Fruit fly (Drosophila melanogaster) whole organism, embryonic: Measurements from ENCODE around the gene Or85a.

Experiments used
- Bgb ChIP-seq: fragments of 200-800 bp; sonication (Bioruptor generic); IDR thresholded peaks from 2 replicates; pipeline ENCODE4 v1.3.6; 2022; ENCODE audit warnings: missing biosample characterization, missing genetic modification characterization; ENCODE audit not compliant: partially characterized antibody
- CG10274 ChIP-seq: fragments of 200-800 bp; sonication (Bioruptor generic); optimal IDR thresholded peaks from 3 replicates; lab custom pipeline; 2017; ENCODE audit warnings: missing biosample characterization, mild to moderate bottlenecking, missing genetic modification characterization
- CG10366 ChIP-seq: fragments of 200-800 bp; sonication (Bioruptor generic); IDR thresholded peaks from 2 replicates; pipeline ENCODE4 v1.3.6; 2022; ENCODE audit warnings: missing biosample characterization, missing genetic modification characterization
- CG10654 ChIP-seq: fragments of 200-800 bp; sonication (Bioruptor generic); optimal IDR thresholded peaks from 2 replicates; lab custom pipeline; 2016; ENCODE audit warnings: missing biosample characterization, missing genetic modification characterization
- CG11093 ChIP-seq: fragments of 200-800 bp; sonication (Bioruptor generic); IDR thresholded peaks from 3 replicates; pipeline ENCODE4 v1.3.6; 2022; ENCODE audit warnings: missing biosample characterization, missing genetic modification characterization
- CG12071 ChIP-seq: fragments of 200-800 bp; sonication (Bioruptor generic); optimal IDR thresholded peaks from 3 replicates; lab custom pipeline; 2018; ENCODE audit warnings: missing biosample characterization, mild to moderate bottlenecking, missing genetic modification characterization
- CG12769 ChIP-seq: fragments of 200-800 bp; sonication (Bioruptor generic); optimal IDR thresholded peaks from 2 replicates; lab custom pipeline; 2019; ENCODE audit warnings: missing biosample characterization, mild to moderate bottlenecking, missing genetic modification characterization, moderate library complexity
- CG13123 ChIP-seq: fragments of 200-800 bp; sonication (Bioruptor generic); optimal IDR thresholded peaks from 2 replicates; lab custom pipeline; 2016; ENCODE audit warnings: missing biosample characterization, missing genetic modification characterization
- CG17359 ChIP-seq: fragments of 200-800 bp; sonication (Bioruptor generic); optimal IDR thresholded peaks from 3 replicates; lab custom pipeline; 2018; ENCODE audit warnings: missing biosample characterization, mild to moderate bottlenecking, missing genetic modification characterization, moderate library complexity
- CG2712 ChIP-seq: fragments of 200-800 bp; optimal IDR thresholded peaks from 3 replicates; lab custom pipeline; 2019; ENCODE audit warnings: missing biosample characterization, mild to moderate bottlenecking, missing genetic modification characterization, moderate library complexity
- CG3065 ChIP-seq: fragments of 200-800 bp; sonication (Bioruptor generic); optimal IDR thresholded peaks from 2 replicates; lab custom pipeline; 2016; ENCODE audit warnings: missing biosample characterization, missing genetic modification characterization
- CG4404 ChIP-seq: fragments of 200-800 bp; sonication (Bioruptor generic); IDR thresholded peaks from 2 replicates; pipeline ENCODE4 v1.3.6; 2022; ENCODE audit warnings: missing biosample characterization, missing genetic modification characterization
- CG4424 ChIP-seq: fragments of 200-800 bp; sonication (Bioruptor generic); optimal IDR thresholded peaks from 3 replicates; lab custom pipeline; 2016; ENCODE audit warnings: missing biosample characterization, missing genetic modification characterization
- CG5245 ChIP-seq: fragments of 200-800 bp; sonication (Bioruptor generic); optimal IDR thresholded peaks from 3 replicates; lab custom pipeline; 2016; ENCODE audit warnings: missing biosample characterization, missing genetic modification characterization
- CG8281 ChIP-seq: fragments of 200-800 bp; sonication (Bioruptor generic); optimal IDR thresholded peaks from 2 replicates; lab custom pipeline; 2018; ENCODE audit warnings: missing biosample characterization, mild to moderate bottlenecking, missing genetic modification characterization, moderate library complexity
- CG9727 ChIP-seq: fragments of 200-800 bp; sonication (Bioruptor generic); optimal IDR thresholded peaks from 3 replicates; lab custom pipeline; 2017; ENCODE audit warnings: missing biosample characterization, mild to moderate bottlenecking, missing genetic modification characterization
- CG9817 ChIP-seq: fragments of 200-800 bp; sonication (Bioruptor generic); optimal IDR thresholded peaks from 2 replicates; lab custom pipeline; 2018; ENCODE audit warnings: missing biosample characterization, mild to moderate bottlenecking, missing genetic modification characterization, moderate library complexity
- CkIIα-i1 ChIP-seq: fragments of 200-800 bp; sonication (Bioruptor generic); IDR thresholded peaks from 2 replicates; pipeline ENCODE4 v1.3.6; 2022; ENCODE audit warnings: missing biosample characterization, missing genetic modification characterization
- CoRest ChIP-seq: fragments of 200-800 bp; sonication (Bioruptor generic); optimal IDR thresholded peaks from 3 replicates; lab custom pipeline; 2018; ENCODE audit warnings: missing biosample characterization, mild to moderate bottlenecking, missing genetic modification characterization, moderate library complexity
- Dad ChIP-seq: fragments of 200-800 bp; sonication (Bioruptor generic); optimal IDR thresholded peaks from 3 replicates; lab custom pipeline; 2016; ENCODE audit warnings: missing biosample characterization, missing genetic modification characterization
- E2f2 ChIP-seq: fragments of 200-800 bp; sonication (Bioruptor generic); IDR thresholded peaks from 2 replicates; pipeline ENCODE4 v1.3.6; 2022; ENCODE audit warnings: missing biosample characterization, missing genetic modification characterization
- Elba2 ChIP-seq: fragments of 200-800 bp; sonication (Bioruptor generic); optimal IDR thresholded peaks from 3 replicates; lab custom pipeline; 2016; ENCODE audit warnings: missing biosample characterization, missing genetic modification characterization
- HLH3B ChIP-seq: fragments of 200-800 bp; sonication (Bioruptor generic); IDR thresholded peaks from 2 replicates; pipeline ENCODE4 v1.3.6; 2022; ENCODE audit warnings: missing biosample characterization, missing genetic modification characterization
- HLH54F ChIP-seq: fragments of 200-800 bp; sonication (Bioruptor generic); optimal IDR thresholded peaks from 3 replicates; lab custom pipeline; 2016; ENCODE audit warnings: missing biosample characterization, missing genetic modification characterization
- Med ChIP-seq: fragments of 200-800 bp; sonication (Bioruptor generic); peaks from one replicate; lab custom pipeline; 2016; ENCODE audit warnings: missing biosample characterization, missing genetic modification characterization, mild to moderate bottlenecking, inconsistent platforms, moderate library complexity
- NFAT ChIP-seq: fragments of 200-800 bp; sonication (Bioruptor generic); IDR thresholded peaks from 2 replicates; pipeline ENCODE4 v1.3.6; 2022; ENCODE audit warnings: missing biosample characterization, missing genetic modification characterization
- Poxn ChIP-seq: fragments of 200-800 bp; sonication (Bioruptor generic); IDR thresholded peaks from 2 replicates; pipeline ENCODE4 v1.3.6; 2022; ENCODE audit warnings: missing biosample characterization, missing genetic modification characterization
- Six4 ChIP-seq: fragments of 200-800 bp; sonication (Bioruptor generic); optimal IDR thresholded peaks from 2 replicates; lab custom pipeline; 2016; ENCODE audit warnings: missing biosample characterization, missing genetic modification characterization
- Stat92E ChIP-seq, 3 experiments: fragments of >200 bp in 2 of 3; fragments of 200-800 bp in 1 of 3; sonication (Bioruptor generic) in 1 of 3; optimal IDR thresholded peaks; 2 replicates each; lab custom pipeline; 2017 to 2019; ENCODE audit warnings: missing biosample characterization in 3 of 3, missing genetic modification characterization in 3 of 3, mild to moderate bottlenecking in 1 of 3, moderate library complexity in 1 of 3
- Xrp1 ChIP-seq: fragments of 200-800 bp; sonication (Bioruptor generic); IDR thresholded peaks from 2 replicates; pipeline ENCODE4 v1.3.6; 2022; ENCODE audit warnings: missing biosample characterization, missing genetic modification characterization
- aop ChIP-seq: fragments of 200-800 bp; sonication (Bioruptor generic); IDR thresholded peaks from 2 replicates; pipeline ENCODE4 v1.3.6; 2022; ENCODE audit warnings: missing biosample characterization, missing genetic modification characterization
- ash1 ChIP-seq: fragments of 200-800 bp; sonication (Bioruptor generic); optimal IDR thresholded peaks from 2 replicates; lab custom pipeline; 2018; ENCODE audit warnings: missing biosample characterization, mild to moderate bottlenecking, missing genetic modification characterization
- az2 ChIP-seq: fragments of 200-800 bp; sonication (Bioruptor generic); optimal IDR thresholded peaks from 3 replicates; lab custom pipeline; 2016; ENCODE audit warnings: missing biosample characterization, missing genetic modification characterization
- cas ChIP-seq: fragments of 200-800 bp; sonication (Bioruptor generic); IDR thresholded peaks from 2 replicates; pipeline ENCODE4 v1.3.6; 2022; ENCODE audit warnings: missing biosample characterization, missing genetic modification characterization
- crol ChIP-seq: fragments of 200-800 bp; sonication (Bioruptor generic); IDR thresholded peaks from 2 replicates; pipeline ENCODE4 v1.3.6; 2022; ENCODE audit warnings: missing biosample characterization, missing genetic modification characterization
- cwo ChIP-seq: fragments of 200-800 bp; sonication (Bioruptor generic); optimal IDR thresholded peaks from 3 replicates; lab custom pipeline; 2017; ENCODE audit warnings: missing biosample characterization, missing genetic modification characterization, mild to moderate bottlenecking, moderate library complexity, missing genetic modification reagents
- dimm ChIP-seq: fragments of 200-800 bp; sonication (Bioruptor generic); IDR thresholded peaks from 2 replicates; pipeline ENCODE4 v1.3.6; 2022; ENCODE audit warnings: missing biosample characterization, missing genetic modification characterization
- dm ChIP-seq: fragments of 200-800 bp; sonication (Bioruptor generic); optimal IDR thresholded peaks from 3 replicates; lab custom pipeline; 2016; ENCODE audit warnings: missing biosample characterization, missing genetic modification characterization
- fd102C ChIP-seq: fragments of 200-800 bp; sonication (Bioruptor generic); optimal IDR thresholded peaks from 2 replicates; lab custom pipeline; 2018; ENCODE audit warnings: missing biosample characterization, mild to moderate bottlenecking, missing genetic modification characterization, moderate library complexity
- gro ChIP-seq: fragments of 200-800 bp; sonication (Bioruptor generic); optimal IDR thresholded peaks from 2 replicates; lab custom pipeline; 2016; ENCODE audit warnings: missing biosample characterization, missing genetic modification characterization
- hkb ChIP-seq, 2 experiments: fragments of 200-800 bp in 1 of 2; fragments of >200 bp in 1 of 2; sonication (Bioruptor generic) in 1 of 2; IDR thresholded peaks in 1 of 2; optimal IDR thresholded peaks in 1 of 2; 2 replicates each; pipeline versions ENCODE4 v1.3.6 to Lab custom; 2017 to 2022; ENCODE audit warnings: missing biosample characterization in 1 of 2, missing genetic modification characterization in 1 of 2
- jing ChIP-seq: fragments of 200-800 bp; sonication (Bioruptor generic); optimal IDR thresholded peaks from 2 replicates; lab custom pipeline; 2018; ENCODE audit warnings: missing biosample characterization, mild to moderate bottlenecking, missing genetic modification characterization
- lab ChIP-seq: fragments of 200-800 bp; sonication (Bioruptor generic); optimal IDR thresholded peaks from 3 replicates; lab custom pipeline; 2017; ENCODE audit warnings: missing biosample characterization, missing genetic modification characterization, mild to moderate bottlenecking, moderate library complexity, missing genetic modification reagents
- lbe ChIP-seq: fragments of 200-800 bp; sonication (Bioruptor generic); optimal IDR thresholded peaks from 2 replicates; lab custom pipeline; 2016; ENCODE audit warnings: missing biosample characterization, mild to moderate bottlenecking, missing genetic modification characterization
- lilli ChIP-seq: fragments of 200-800 bp; sonication (Bioruptor generic); optimal IDR thresholded peaks from 3 replicates; lab custom pipeline; 2016; ENCODE audit warnings: missing biosample characterization, missing genetic modification characterization
- maf-S ChIP-seq: fragments of 200-800 bp; sonication (Bioruptor generic); optimal IDR thresholded peaks from 2 replicates; lab custom pipeline; 2016; ENCODE audit warnings: missing biosample characterization, missing genetic modification characterization
- pfk ChIP-seq: fragments of 200-800 bp; sonication (Bioruptor generic); optimal IDR thresholded peaks from 2 replicates; lab custom pipeline; 2018; ENCODE audit warnings: missing biosample characterization, mild to moderate bottlenecking, missing genetic modification characterization, moderate library complexity
- schlank ChIP-seq: fragments of 200-800 bp; sonication (Bioruptor generic); optimal IDR thresholded peaks from 2 replicates; lab custom pipeline; 2018; ENCODE audit warnings: missing biosample characterization, mild to moderate bottlenecking, missing genetic modification characterization
- vfl ChIP-seq: fragments of 200-800 bp; sonication (Bioruptor generic); optimal IDR thresholded peaks from 2 replicates; lab custom pipeline; 2016; ENCODE audit warnings: missing biosample characterization, missing genetic modification characterization
- wek ChIP-seq: fragments of 200-800 bp; sonication (Bioruptor generic); optimal IDR thresholded peaks from 3 replicates; lab custom pipeline; 2018; ENCODE audit warnings: missing biosample characterization, mild to moderate bottlenecking, missing genetic modification characterization, moderate library complexity

The Or85a gene

dm6 chr3R:8354458-8354857 lies 32.9 kb downstream of the Or85a start (continued):
- peak; percentile 76 for TF ChIP-seq CG17359 (tag; lab: Kevin White, UChicago)
- TF ChIP-seq lilli (GFP tag; lab: Kevin White, UChicago) = peak; percentile 38
- peak; percentile 38 for TF ChIP-seq CG12071 (GFP tag; lab: Kevin White, UChicago)
- no peak for TF ChIP-seq fd102C (GFP tag; lab: Kevin White, UChicago)
- no peak for TF ChIP-seq CG3065
- TF ChIP-seq jing = no peak
- no peak for TF ChIP-seq CG8281
- TF ChIP-seq cwo (GFP tag; lab: Kevin White, UChicago) = peak; percentile 87
- peak; percentile 23 for TF ChIP-seq az2 (GFP tag; lab: Kevin White, UChicago)

dm6 chr3R:8354969-8355368 lies 33.4 kb downstream of the Or85a start:
- TF ChIP-seq CG13123 (GFP tag; lab: Kevin White, UChicago) = no peak
- TF ChIP-seq Med (GFP tag; lab: Kevin White, UChicago) = peak; percentile 78
- peak; percentile 52; the same call in 1 of the 2 replicates for TF ChIP-seq HLH3B
- TF ChIP-seq Six4 (GFP tag; lab: Kevin White, UChicago) = no peak
- TF ChIP-seq Xrp1 (GFP tag; lab: Robert Waterston, UW) = no peak
- no peak for TF ChIP-seq NFAT (GFP tag; lab: Robert Waterston, UW)
- TF ChIP-seq CG10366 (GFP tag; lab: Robert Waterston, UW) = peak; percentile 36; the same call in 1 of the 2 replicates
- no peak for TF ChIP-seq dm (GFP tag; lab: Kevin White, UChicago)
- no peak for TF ChIP-seq CG4404
- TF ChIP-seq CG10274 = no peak
- no peak for TF ChIP-seq ash1 (GFP tag; lab: Kevin White, UChicago)
- TF ChIP-seq dimm (GFP tag; lab: Robert Waterston, UW) = no peak
- no peak for TF ChIP-seq vfl (GFP tag; lab: Kevin White, UChicago)
- TF ChIP-seq CG5245 (GFP tag; lab: Kevin White, UChicago) = no peak
- no peak for TF ChIP-seq schlank (tag; lab: Kevin White, UChicago)
- no peak for TF ChIP-seq gro
- TF ChIP-seq CG10654 (GFP tag; lab: Kevin White, UChicago) = no peak
- TF ChIP-seq aop (GFP tag; lab: Robert Waterston, UW) = no peak
- TF ChIP-seq Stat92E (GFP tag; optimal IDR thresholded peaks at IDR 0.05; lab: Kevin White, UChicago) = no peak
- TF ChIP-seq E2f2 (GFP tag; lab: Robert Waterston, UW) = no peak
- no peak for TF ChIP-seq Poxn (GFP tag; lab: Robert Waterston, UW)
- no peak for TF ChIP-seq CG2712
- TF ChIP-seq lbe (GFP tag; lab: Kevin White, UChicago) = no peak
- no peak for TF ChIP-seq maf-S
- no peak for TF ChIP-seq CG9727 (GFP tag; lab: Kevin White, UChicago)
- TF ChIP-seq HLH54F = no peak
- no peak for TF ChIP-seq Elba2 (GFP tag; lab: Kevin White, UChicago)
- TF ChIP-seq hkb (optimal IDR thresholded peaks at IDR 0.05; lab: Kevin White, UChicago) = no peak
- TF ChIP-seq hkb (GFP tag; IDR thresholded peaks at IDR 0.05; lab: Robert Waterston, UW) = no peak; the same call in 1 of the 2 replicates
- no peak for TF ChIP-seq cas
- TF ChIP-seq CG4424 (GFP tag; lab: Kevin White, UChicago) = no peak
- no peak for TF ChIP-seq Dad
- no peak for TF ChIP-seq pfk (GFP tag; lab: Kevin White, UChicago)
- TF ChIP-seq wek = no peak
- TF ChIP-seq CG11093 = no peak
- TF ChIP-seq lab = no peak
- no peak for TF ChIP-seq Bgb (GFP tag; lab: Robert Waterston, UW)
- no peak for TF ChIP-seq CG12769
- no peak for TF ChIP-seq cwo (GFP tag; lab: Kevin White, UChicago)
- TF ChIP-seq crol (GFP tag; lab: Robert Waterston, UW) = no peak
- TF ChIP-seq CG9817 (tag; lab: Kevin White, UChicago) = no peak
- no peak for TF ChIP-seq CoRest
- TF ChIP-seq CkIIα-i1 = no peak
